Fruit fly (Drosophila melanogaster) Kc167 (cell line): Measurements from ENCODE around the gene CG32971.

ENCODE experiments used
- Myc ChIP-seq: fragments of >200 bp; optimal IDR thresholded peaks from 2 replicates; lab custom pipeline; 2017; ENCODE audit warnings: missing external identifiers
- h ChIP-seq: fragments of >200 bp; optimal IDR thresholded peaks from 3 replicates; lab custom pipeline; 2018; ENCODE audit warnings: missing external identifiers
- insv ChIP-seq: fragments of >200 bp; optimal IDR thresholded peaks from 3 replicates; lab custom pipeline; 2018; ENCODE audit warnings: missing external identifiers
- psq ChIP-seq: fragments of >200 bp; optimal IDR thresholded peaks from 2 replicates; lab custom pipeline; 2017; ENCODE audit warnings: missing external identifiers
- ttk ChIP-seq: sonication (Bioruptor generic); optimal IDR thresholded peaks from 2 replicates; lab custom pipeline; 2017; ENCODE audit warnings: missing external identifiers

DNA sequence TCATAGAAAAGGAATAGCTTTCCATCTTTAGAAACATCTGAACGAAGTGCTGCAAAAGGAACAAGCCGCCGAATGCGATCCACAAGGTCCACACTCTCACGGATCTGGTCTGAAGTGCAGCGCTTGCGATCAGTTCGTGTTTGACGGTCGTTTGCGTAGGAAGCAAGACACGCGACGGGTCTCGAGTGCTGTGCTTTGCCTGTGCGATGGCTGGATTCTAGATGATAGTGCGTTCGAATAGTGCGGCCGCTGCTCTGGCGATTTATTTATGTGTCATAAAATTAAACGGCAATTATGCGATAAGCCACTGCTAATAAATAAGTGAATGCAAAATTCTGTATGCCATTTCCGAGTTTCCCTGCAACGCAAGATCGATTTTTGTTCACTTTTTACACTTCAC is 11.7 kb upstream of the CG32971 start, which contains the start of gene wb:
- TF ChIP-seq psq (lab: Kevin White, UChicago) = no peak
- no peak for TF ChIP-seq ttk
- no peak for TF ChIP-seq insv (lab: Kevin White, UChicago)
- no peak for TF ChIP-seq Myc (lab: Kevin White, UChicago)
- TF ChIP-seq h (lab: Kevin White, UChicago) = no peak
